Worm (Caenorhabditis elegans) whole organism, mixed stage, embryonic: ENCODE data around the gene taf-12.

Experiments used
- ceh-83 ChIP-seq: fragments of 200-800 bp; sonication (Bioruptor generic); optimal IDR thresholded peaks from 2 replicates; lab custom pipeline; 2018; ENCODE audit warnings: mild to moderate bottlenecking, missing genetic modification characterization, missing compliant biosample characterization
- ces-1 ChIP-seq: fragments of 150-350 bp; optimal IDR thresholded peaks from 2 replicates; lab custom pipeline; 2014; ENCODE audit warnings: missing biosample characterization, missing genetic modification reagents, missing genetic modification characterization
- cnd-1 ChIP-seq: fragments of 200-800 bp; sonication (Bioruptor generic); optimal IDR thresholded peaks from 2 replicates; lab custom pipeline; 2018; ENCODE audit warnings: mild to moderate bottlenecking, missing genetic modification characterization, missing compliant biosample characterization
- elt-1 ChIP-seq: sonication (generic microtip); optimal IDR thresholded peaks from 2 replicates; lab custom pipeline; 2017; ENCODE audit warnings: missing genetic modification characterization, mild to moderate bottlenecking, missing compliant biosample characterization, antibody characterized with exemption, moderate library complexity, borderline replicate concordance; ENCODE audit not compliant: insufficient read depth
- lin-13 ChIP-seq: fragments of 150-350 bp; optimal IDR thresholded peaks from 2 replicates; lab custom pipeline; 2014; ENCODE audit warnings: missing biosample characterization, missing genetic modification characterization
- mep-1 ChIP-seq: fragments of 150-350 bp; optimal IDR thresholded peaks from 2 replicates; lab custom pipeline; 2017; ENCODE audit warnings: missing biosample characterization, missing genetic modification reagents, missing genetic modification characterization, inconsistent platforms
- nhr-28 ChIP-seq: fragments of 150-350 bp; optimal IDR thresholded peaks from 2 replicates; lab custom pipeline; 2014; ENCODE audit warnings: missing biosample characterization, missing genetic modification characterization
- nhr-76 ChIP-seq: sonication (generic microtip); optimal IDR thresholded peaks from 2 replicates; lab custom pipeline; 2017; ENCODE audit warnings: missing biosample characterization, missing genetic modification characterization
- pha-4 ChIP-seq: fragments of 150-350 bp; optimal IDR thresholded peaks from 2 replicates; lab custom pipeline; 2018; ENCODE audit warnings: missing biosample characterization, missing genetic modification reagents, missing genetic modification characterization
- snpc-4 ChIP-seq: fragments of 150-350 bp; optimal IDR thresholded peaks from 2 replicates; lab custom pipeline; 2014; ENCODE audit warnings: missing biosample characterization, missing genetic modification characterization

DNA sequence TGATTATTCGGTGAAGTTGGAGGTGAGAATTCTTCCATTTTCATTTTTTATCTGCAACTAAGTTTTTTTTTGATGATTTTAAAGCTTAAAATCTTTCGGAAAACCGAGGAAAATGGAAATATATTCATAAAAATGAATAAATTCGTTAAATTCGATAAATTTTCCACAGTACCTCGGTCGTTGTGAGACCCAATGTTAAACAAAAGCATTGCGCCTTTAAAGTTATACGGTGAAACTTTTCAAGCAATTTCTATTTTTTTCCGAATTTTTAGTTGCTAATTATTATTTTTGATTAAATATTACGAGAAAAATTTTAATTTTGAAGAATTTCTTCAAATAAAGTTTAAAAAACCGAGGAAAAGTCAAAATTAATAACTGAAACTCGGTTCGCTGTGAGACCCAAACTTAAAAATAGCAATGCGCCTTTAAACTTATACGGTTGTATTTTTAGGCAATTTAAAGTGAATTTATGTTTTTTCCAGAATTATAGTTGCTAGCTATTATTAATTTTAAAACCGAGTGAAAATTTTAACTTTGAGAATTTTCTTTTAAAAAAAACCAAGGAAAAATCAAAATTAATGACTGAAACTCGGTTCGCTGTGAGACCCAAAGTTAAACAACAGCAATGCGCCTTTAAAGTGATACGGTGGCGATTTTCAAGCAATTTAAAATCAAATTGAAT, at the start of gene taf-12:
- TF ChIP-seq elt-1 (tag; lab: Kevin White, UChicago) = no peak
- TF ChIP-seq lin-13 (tag; lab: Kevin White, UChicago) = no peak
- TF ChIP-seq cnd-1 (tag; lab: Kevin White, UChicago) = no peak
- TF ChIP-seq mep-1 = no peak
- TF ChIP-seq nhr-76 (tag; lab: Kevin White, UChicago) = no peak
- TF ChIP-seq ceh-83 = no peak
- TF ChIP-seq ces-1 (GFP tag; lab: Kevin White, UChicago) = no peak
- TF ChIP-seq snpc-4 (tag; lab: Kevin White, UChicago) = no peak
- TF ChIP-seq pha-4 (tag; lab: Kevin White, UChicago) = no peak
- TF ChIP-seq nhr-28 (tag; lab: Kevin White, UChicago) = no peak
